Worm (Caenorhabditis elegans) whole organism, young adult: ENCODE measurements around the gene clec-158.
A peak's percentile ranks its signal among the peaks of the same experiment; 100 is the strongest.

Experiments used
- B0019.2 ChIP-seq: fragments of 200-800 bp; sonication (Bioruptor generic); conservative IDR thresholded peaks from 2 replicates; pipeline ENCODE4 v1.3.6; 2022; ENCODE audit warnings: missing genetic modification reagents, missing genetic modification characterization, missing compliant biosample characterization
- B0261.1 ChIP-seq: sonication (generic microtip); optimal IDR thresholded peaks from 2 replicates; lab custom pipeline; 2016; ENCODE audit warnings: mild to moderate bottlenecking, missing genetic modification characterization, moderate library complexity, missing compliant biosample characterization
- C17E4.6 ChIP-seq: fragments of 200-800 bp; sonication (Bioruptor generic); IDR thresholded peaks from 2 replicates; pipeline ENCODE4 v1.3.6; 2022; ENCODE audit warnings: missing genetic modification reagents, missing genetic modification characterization, missing compliant biosample characterization
- F22D6.2 ChIP-seq: sonication (generic microtip); optimal IDR thresholded peaks from 2 replicates; lab custom pipeline; 2016; ENCODE audit warnings: mild to moderate bottlenecking, missing genetic modification characterization, missing compliant biosample characterization
- F23B12.7 ChIP-seq: sonication (generic microtip); optimal IDR thresholded peaks from 2 replicates; lab custom pipeline; 2017; ENCODE audit warnings: missing genetic modification characterization, mild to moderate bottlenecking, missing compliant biosample characterization, antibody characterized with exemption, moderate library complexity; ENCODE audit not compliant: insufficient read depth
- K11D2.4 ChIP-seq: fragments of 200-800 bp; sonication (Bioruptor generic); IDR thresholded peaks from 2 replicates; pipeline ENCODE4 v1.3.6; 2022; ENCODE audit warnings: missing genetic modification reagents, missing genetic modification characterization, missing compliant biosample characterization
- K12H6.12 ChIP-seq: fragments of 200-800 bp; sonication (Bioruptor generic); optimal IDR thresholded peaks from 2 replicates; lab custom pipeline; 2018; ENCODE audit warnings: mild to moderate bottlenecking, missing genetic modification characterization, missing compliant biosample characterization
- Y53F4B.3 ChIP-seq: fragments of 200-800 bp; sonication (Bioruptor generic); IDR thresholded peaks from 2 replicates; pipeline ENCODE4 v1.3.6; 2022; ENCODE audit warnings: missing genetic modification reagents, missing genetic modification characterization, missing compliant biosample characterization
- Y56A3A.18 ChIP-seq: fragments of 200-800 bp; sonication (Bioruptor generic); IDR thresholded peaks from 2 replicates; pipeline ENCODE4 v1.3.6; 2022; ENCODE audit warnings: missing genetic modification reagents, missing genetic modification characterization, missing compliant biosample characterization
- Y79H2A.3 ChIP-seq: fragments of 200-800 bp; sonication (Bioruptor generic); conservative IDR thresholded peaks from 2 replicates; pipeline ENCODE4 v1.3.6; 2022; ENCODE audit warnings: missing genetic modification reagents, missing genetic modification characterization, missing compliant biosample characterization
- Y95B8A.8 ChIP-seq: fragments of 200-800 bp; sonication (Bioruptor generic); IDR thresholded peaks from 2 replicates; pipeline ENCODE4 v1.3.6; 2022; ENCODE audit warnings: missing genetic modification reagents, missing genetic modification characterization, missing compliant biosample characterization
- akir-1 ChIP-seq: fragments of 200-800 bp; sonication (Bioruptor generic); optimal IDR thresholded peaks from 2 replicates; lab custom pipeline; 2018; ENCODE audit warnings: mild to moderate bottlenecking, missing genetic modification characterization, moderate library complexity, missing compliant biosample characterization
- atf-7 ChIP-seq: sonication (generic microtip); optimal IDR thresholded peaks from 2 replicates; lab custom pipeline; 2017; ENCODE audit warnings: mild to moderate bottlenecking, missing genetic modification characterization, missing compliant biosample characterization
- attf-5 ChIP-seq: fragments of 200-800 bp; sonication (Bioruptor generic); optimal IDR thresholded peaks from 2 replicates; lab custom pipeline; 2018; ENCODE audit warnings: mild to moderate bottlenecking, missing genetic modification characterization, missing compliant biosample characterization
- attf-6 ChIP-seq: fragments of 200-800 bp; sonication (Bioruptor generic); IDR thresholded peaks from 2 replicates; pipeline ENCODE4 v1.3.6; 2022; ENCODE audit warnings: missing genetic modification reagents, missing genetic modification characterization, missing compliant biosample characterization
- bed-1 ChIP-seq: fragments of 200-800 bp; sonication (Bioruptor generic); IDR thresholded peaks from 2 replicates; pipeline ENCODE4 v1.3.6; 2022; ENCODE audit warnings: missing genetic modification reagents, missing genetic modification characterization, missing compliant biosample characterization
- ceh-27 ChIP-seq: fragments of 200-800 bp; sonication (Bioruptor generic); optimal IDR thresholded peaks from 2 replicates; lab custom pipeline; 2018; ENCODE audit warnings: mild to moderate bottlenecking, missing genetic modification characterization, moderate library complexity, missing compliant biosample characterization
- ceh-40 ChIP-seq: fragments of 200-800 bp; sonication (Bioruptor generic); IDR thresholded peaks from 2 replicates; pipeline ENCODE4 v1.3.6; 2022; ENCODE audit warnings: missing genetic modification characterization, missing compliant biosample characterization
- ceh-58 ChIP-seq: fragments of 200-800 bp; sonication (Bioruptor generic); IDR thresholded peaks from 2 replicates; pipeline ENCODE4 v1.3.6; 2022; ENCODE audit warnings: missing genetic modification characterization, missing compliant biosample characterization
- die-1 ChIP-seq: sonication (generic microtip); optimal IDR thresholded peaks from 2 replicates; lab custom pipeline; 2016; ENCODE audit warnings: missing genotype, mild to moderate bottlenecking, missing genetic modification characterization, missing compliant biosample characterization
- efl-1 ChIP-seq: fragments of 150-350 bp; optimal IDR thresholded peaks from 2 replicates; lab custom pipeline; 2014; ENCODE audit warnings: missing biosample characterization, missing genetic modification reagents, missing genetic modification characterization
- ekl-4 ChIP-seq: fragments of 200-800 bp; sonication (Bioruptor generic); IDR thresholded peaks from 2 replicates; pipeline ENCODE4 v1.3.6; 2022; ENCODE audit warnings: missing genetic modification reagents, missing genetic modification characterization, missing compliant biosample characterization
- hmg-1.2 ChIP-seq: fragments of 200-800 bp; sonication (Bioruptor generic); IDR thresholded peaks from 2 replicates; pipeline ENCODE4 v1.3.6; 2022; ENCODE audit warnings: missing genetic modification reagents, missing genetic modification characterization, missing compliant biosample characterization
- hrde-1 ChIP-seq: sonication (generic microtip); optimal IDR thresholded peaks from 2 replicates; lab custom pipeline; 2016; ENCODE audit warnings: missing genetic modification characterization, mild to moderate bottlenecking, missing compliant biosample characterization, moderate library complexity, missing genotype, missing genetic modification reagents, borderline replicate concordance
- lag-1 ChIP-seq: fragments of 200-800 bp; sonication (Bioruptor generic); IDR thresholded peaks from 2 replicates; pipeline ENCODE4 v1.3.6; 2022; ENCODE audit warnings: missing genetic modification reagents, missing genetic modification characterization, missing compliant biosample characterization
- let-526 ChIP-seq: fragments of 200-800 bp; sonication (Bioruptor generic); IDR thresholded peaks from 2 replicates; pipeline ENCODE4 v1.3.6; 2022; ENCODE audit warnings: missing genetic modification reagents, missing genetic modification characterization, missing compliant biosample characterization
- let-607 ChIP-seq, 2 experiments: fragments of 200-800 bp in 1 of 2; sonication (Bioruptor generic) in 1 of 2; sonication (generic microtip) in 1 of 2; optimal IDR thresholded peaks; 2 replicates each; lab custom pipeline; 2016 to 2018; ENCODE audit warnings: mild to moderate bottlenecking in 2 of 2, missing compliant biosample characterization in 2 of 2, missing genetic modification characterization in 2 of 2, moderate library complexity in 2 of 2, missing genotype in 1 of 2
- lin-26 ChIP-seq: fragments of 200-800 bp; sonication (Bioruptor generic); IDR thresholded peaks from 2 replicates; pipeline ENCODE4 v1.3.6; 2022; ENCODE audit warnings: missing genetic modification reagents, missing genetic modification characterization, missing compliant biosample characterization
- lin-40 ChIP-seq: sonication (generic microtip); optimal IDR thresholded peaks from 2 replicates; lab custom pipeline; 2016; ENCODE audit warnings: missing genetic modification characterization, mild to moderate bottlenecking, missing compliant biosample characterization, missing genotype, missing genetic modification reagents
- madf-3 ChIP-seq: fragments of 200-800 bp; sonication (Bioruptor generic); IDR thresholded peaks from 2 replicates; pipeline ENCODE4 v1.3.6; 2022; ENCODE audit warnings: missing genetic modification reagents, missing genetic modification characterization, missing compliant biosample characterization
- mxl-1 ChIP-seq: sonication (generic microtip); optimal IDR thresholded peaks from 2 replicates; lab custom pipeline; 2016; ENCODE audit warnings: missing genetic modification characterization, missing compliant biosample characterization
- nfya-2 ChIP-seq: fragments of 200-800 bp; sonication (Bioruptor generic); IDR thresholded peaks from 2 replicates; pipeline ENCODE4 v1.3.6; 2022; ENCODE audit warnings: missing genetic modification reagents, missing genetic modification characterization, missing compliant biosample characterization
- nfyb-1 ChIP-seq: fragments of 200-800 bp; sonication (Bioruptor generic); IDR thresholded peaks from 2 replicates; pipeline ENCODE4 v1.3.6; 2022; ENCODE audit warnings: missing genetic modification reagents, missing genetic modification characterization, missing compliant biosample characterization
- nhr-27 ChIP-seq: fragments of 200-800 bp; sonication (Bioruptor generic); optimal IDR thresholded peaks from 2 replicates; lab custom pipeline; 2018; ENCODE audit warnings: mild to moderate bottlenecking, missing genetic modification characterization, moderate library complexity, missing compliant biosample characterization
- nhr-80 ChIP-seq: sonication (generic microtip); optimal IDR thresholded peaks from 2 replicates; lab custom pipeline; 2016; ENCODE audit warnings: missing genetic modification characterization, missing compliant biosample characterization
- pbrm-1 ChIP-seq: fragments of 200-800 bp; sonication (Bioruptor generic); IDR thresholded peaks from 2 replicates; pipeline ENCODE4 v1.3.6; 2022; ENCODE audit warnings: missing genetic modification reagents, missing genetic modification characterization, missing compliant biosample characterization
- pha-4 ChIP-seq: fragments of 150-350 bp; sonication (generic microtip); optimal IDR thresholded peaks from 2 replicates; lab custom pipeline; 2014; ENCODE audit warnings: missing biosample characterization, missing genetic modification reagents, missing genetic modification characterization
- rcor-1 ChIP-seq: fragments of 200-800 bp; sonication (Bioruptor generic); IDR thresholded peaks from 2 replicates; pipeline ENCODE4 v1.3.6; 2022; ENCODE audit warnings: missing genetic modification reagents, missing genetic modification characterization, missing compliant biosample characterization
- rec-8 ChIP-seq, 2 experiments: sonication (generic microtip); optimal IDR thresholded peaks; 2 replicates each; lab custom pipeline; 2016; ENCODE audit warnings: mild to moderate bottlenecking in 2 of 2, missing genetic modification characterization in 2 of 2, missing genetic modification reagents in 2 of 2, missing genotype in 2 of 2, missing biosample characterization in 1 of 2, missing compliant biosample characterization in 1 of 2, moderate library complexity in 1 of 2
- rpc-1 ChIP-seq, 2 experiments: fragments of 150-350 bp in 1 of 2; sonication (generic microtip) in 1 of 2; optimal IDR thresholded peaks; 2 replicates each; lab custom pipeline; 2014 to 2018; ENCODE audit warnings: missing biosample characterization in 1 of 2, missing genetic modification characterization in 1 of 2, missing genetic modification reagents in 1 of 2, missing genotype in 1 of 2
- sea-2 ChIP-seq: fragments of 200-800 bp; sonication (Bioruptor generic); IDR thresholded peaks from 2 replicates; pipeline ENCODE4 v1.3.6; 2022; ENCODE audit warnings: missing genetic modification characterization, missing compliant biosample characterization
- snpc-1.3 ChIP-seq: sonication (generic microtip); optimal IDR thresholded peaks from 2 replicates; lab custom pipeline; 2017; ENCODE audit warnings: missing genetic modification characterization, mild to moderate bottlenecking, missing compliant biosample characterization, antibody characterized with exemption, moderate library complexity, missing genotype, missing genetic modification reagents; ENCODE audit not compliant: insufficient read depth
- somi-1 ChIP-seq: fragments of 200-800 bp; sonication (Bioruptor generic); optimal IDR thresholded peaks from 2 replicates; lab custom pipeline; 2018; ENCODE audit warnings: mild to moderate bottlenecking, missing genetic modification characterization, missing compliant biosample characterization
- ztf-18 ChIP-seq: sonication (generic microtip); optimal IDR thresholded peaks from 2 replicates; lab custom pipeline; 2016; ENCODE audit warnings: missing genotype, mild to moderate bottlenecking, missing genetic modification characterization, missing compliant biosample characterization
- ztf-26 ChIP-seq: sonication (generic microtip); optimal IDR thresholded peaks from 2 replicates; lab custom pipeline; 2017; ENCODE audit warnings: missing genetic modification characterization, missing compliant biosample characterization
- ztf-28 ChIP-seq: fragments of 200-800 bp; sonication (Bioruptor generic); IDR thresholded peaks from 2 replicates; pipeline ENCODE4 v1.3.6; 2022; ENCODE audit warnings: missing genetic modification reagents, missing genetic modification characterization, missing compliant biosample characterization
- ztf-6 ChIP-seq: fragments of 200-800 bp; sonication (Bioruptor generic); IDR thresholded peaks from 2 replicates; pipeline ENCODE4 v1.3.6; 2022; ENCODE audit warnings: missing genetic modification reagents, missing genetic modification characterization, missing compliant biosample characterization

Gene clec-158

DNA sequence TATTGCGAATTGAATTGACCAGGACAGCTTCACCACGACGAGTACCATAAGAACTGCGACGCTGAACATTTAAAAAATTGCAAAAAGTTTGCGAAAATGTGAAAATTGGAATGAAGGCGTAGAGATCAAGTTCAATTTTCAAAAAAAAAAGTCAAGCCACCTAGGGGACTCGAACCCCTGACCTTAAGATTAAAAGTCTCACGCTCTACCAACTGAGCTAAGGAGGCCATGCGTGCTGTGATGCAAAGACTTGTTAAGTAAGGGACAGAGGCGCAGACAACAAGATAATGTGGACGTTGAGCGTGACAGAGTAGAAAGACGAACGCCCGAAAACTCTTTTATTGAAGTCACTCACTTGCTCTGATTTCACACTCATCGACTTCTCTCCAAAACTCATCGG is 28.2 kb upstream of the clec-158 start (continued):
- TF ChIP-seq Y95B8A.8 (GFP tag; lab: Robert Waterston, UW) = 0 out of 2 replicates have a peak, but pooled peaks have one; percentile 63
- TF ChIP-seq Y79H2A.3 (GFP tag; lab: Robert Waterston, UW) = peak; percentile 72; the same call in 1 of the 2 replicates
- no peak for TF ChIP-seq ceh-58 (GFP tag; lab: Robert Waterston, UW)
- peak; percentile 93 for TF ChIP-seq die-1 (tag; lab: Kevin White, UChicago)
- TF ChIP-seq ztf-26 (tag; lab: Kevin White, UChicago) = peak; percentile 41
- TF ChIP-seq lag-1 (GFP tag; lab: Robert Waterston, UW) = 0 out of 2 replicates have a peak, but pooled peaks have one; percentile 62
- no peak for TF ChIP-seq bed-1
- TF ChIP-seq lin-26 (GFP tag; lab: Robert Waterston, UW) = peak; percentile 96
- TF ChIP-seq nhr-80 (tag; lab: Kevin White, UChicago) = peak; percentile 8
- TF ChIP-seq Y56A3A.18 = peak; percentile 92
- TF ChIP-seq rec-8 (tag; optimal IDR thresholded peaks at IDR 0.05; lab: Kevin White, UChicago) = peak; percentile 36 to 83
- no peak; the same call in 1 of the 2 replicates for TF ChIP-seq K11D2.4
- peak; percentile 64 for TF ChIP-seq ekl-4
- peak; percentile 85 for TF ChIP-seq hrde-1 (tag; lab: Kevin White, UChicago)
- peak; percentile 83; the same call in 1 of the 2 replicates for TF ChIP-seq Y53F4B.3 (GFP tag; lab: Robert Waterston, UW)
- TF ChIP-seq pbrm-1 (GFP tag; lab: Robert Waterston, UW) = peak; percentile 85
- no peak for TF ChIP-seq sea-2 (GFP tag; lab: Robert Waterston, UW)
- no peak for TF ChIP-seq attf-6 (GFP tag; lab: Robert Waterston, UW)
- TF ChIP-seq rcor-1 (GFP tag; lab: Robert Waterston, UW) = peak; percentile 76
- no peak for TF ChIP-seq B0019.2 (GFP tag; lab: Robert Waterston, UW)
- TF ChIP-seq efl-1 = peak; percentile 30
- no peak for TF ChIP-seq pha-4 (tag; lab: Kevin White, UChicago)
- TF ChIP-seq ztf-28 = peak; percentile 73
- 0 out of 2 replicates have a peak, but pooled peaks have one; percentile 62 for TF ChIP-seq ceh-40 (GFP tag; lab: Robert Waterston, UW)
- peak; percentile 77; the same call in 1 of the 2 replicates for TF ChIP-seq madf-3 (GFP tag; lab: Robert Waterston, UW)
- no peak for TF ChIP-seq atf-7 (tag; lab: Kevin White, UChicago)
- TF ChIP-seq rpc-1 (optimal IDR thresholded peaks at IDR 0.05; lab: Kevin White, UChicago) = peak; percentile 86
- TF ChIP-seq rpc-1 (tag; optimal IDR thresholded peaks at IDR 0.05; lab: Kevin White, UChicago) = peak; percentile 93
- TF ChIP-seq C17E4.6 = no peak
- TF ChIP-seq F23B12.7 (tag; lab: Kevin White, UChicago) = peak; percentile 92
- TF ChIP-seq ceh-27 (GFP tag; lab: Kevin White, UChicago) = no peak
- TF ChIP-seq akir-1 (GFP tag; lab: Kevin White, UChicago) = peak; percentile 6
- TF ChIP-seq nhr-27 (tag; lab: Kevin White, UChicago) = peak; percentile 40
- peak; percentile 78 for TF ChIP-seq ztf-18 (tag; lab: Kevin White, UChicago)
- TF ChIP-seq attf-5 (GFP tag; lab: Kevin White, UChicago) = peak; percentile 67
- peak; percentile 54 for TF ChIP-seq snpc-1.3 (tag; lab: Kevin White, UChicago)
- TF ChIP-seq somi-1 (GFP tag; lab: Kevin White, UChicago) = peak; percentile 26
- TF ChIP-seq let-526 = peak; percentile 71; the same call in 1 of the 2 replicates
- TF ChIP-seq nfyb-1 (GFP tag; lab: Robert Waterston, UW) = peak; percentile 81
- TF ChIP-seq mxl-1 (tag; lab: Kevin White, UChicago) = peak; percentile 77
- TF ChIP-seq hmg-1.2 = peak; percentile 85
- no peak for TF ChIP-seq nfya-2 (GFP tag; lab: Robert Waterston, UW)
- peak; percentile 21 for TF ChIP-seq lin-40 (tag; lab: Kevin White, UChicago)
- peak; percentile 95 for TF ChIP-seq B0261.1 (tag; lab: Kevin White, UChicago)
- peak; percentile 6 to 38 for TF ChIP-seq let-607 (tag; optimal IDR thresholded peaks at IDR 0.05; lab: Kevin White, UChicago)
- TF ChIP-seq K12H6.12 (tag; lab: Kevin White, UChicago) = peak; percentile 53
- TF ChIP-seq ztf-6 = no peak
- no peak for TF ChIP-seq F22D6.2 (tag; lab: Kevin White, UChicago)
